Worm (Caenorhabditis elegans) whole organism, late embryonic: ENCODE data around the gene ncs-5.

Source experiments
- K09A11.1 ChIP-seq: sonication (generic microtip); optimal IDR thresholded peaks from 2 replicates; lab custom pipeline; 2017; ENCODE audit warnings: antibody characterized with exemption, mild to moderate bottlenecking, missing genetic modification characterization, missing compliant biosample characterization; ENCODE audit not compliant: insufficient read depth
- ama-1 ChIP-seq: fragments of 150-350 bp; optimal IDR thresholded peaks from 2 replicates; lab custom pipeline; 2014
- ceh-30 ChIP-seq: fragments of 150-350 bp; optimal IDR thresholded peaks from 2 replicates; lab custom pipeline; 2014; ENCODE audit warnings: missing biosample characterization, missing genetic modification characterization
- ceh-45 ChIP-seq: fragments of 200-800 bp; sonication (Bioruptor generic); IDR thresholded peaks from 2 replicates; pipeline ENCODE4 v1.3.6; 2022; ENCODE audit warnings: missing genetic modification reagents, missing genetic modification characterization, missing compliant biosample characterization
- ceh-48 ChIP-seq: sonication (generic microtip); optimal IDR thresholded peaks from 2 replicates; lab custom pipeline; 2016; ENCODE audit warnings: missing genetic modification characterization, inconsistent platforms, missing compliant biosample characterization
- elt-2 ChIP-seq: sonication (generic microtip); optimal IDR thresholded peaks from 2 replicates; lab custom pipeline; 2016; ENCODE audit warnings: missing genetic modification reagents, missing genetic modification characterization, missing compliant biosample characterization
- fkh-10 ChIP-seq: fragments of 150-350 bp; optimal IDR thresholded peaks from 2 replicates; lab custom pipeline; 2014; ENCODE audit warnings: missing biosample characterization, missing genetic modification reagents, missing genetic modification characterization
- hlh-13 ChIP-seq: fragments of 200-800 bp; sonication (Bioruptor generic); optimal IDR thresholded peaks from 2 replicates; lab custom pipeline; 2018; ENCODE audit warnings: mild to moderate bottlenecking, missing genetic modification characterization, missing compliant biosample characterization
- madf-2 ChIP-seq: sonication (generic microtip); optimal IDR thresholded peaks from 2 replicates; lab custom pipeline; 2017; ENCODE audit warnings: missing genetic modification characterization, missing compliant biosample characterization
- nfya-1 ChIP-seq: sonication (generic microtip); optimal IDR thresholded peaks from 2 replicates; lab custom pipeline; 2017; ENCODE audit warnings: missing genetic modification characterization, mild to moderate bottlenecking, missing compliant biosample characterization, antibody characterized with exemption, moderate library complexity
- nhr-11 ChIP-seq: fragments of 150-350 bp; optimal IDR thresholded peaks from 2 replicates; lab custom pipeline; 2014; ENCODE audit warnings: missing biosample characterization, missing genetic modification characterization
- pqm-1 ChIP-seq: sonication (generic microtip); optimal IDR thresholded peaks from 2 replicates; lab custom pipeline; 2016; ENCODE audit warnings: missing genetic modification characterization, missing compliant biosample characterization
- ztf-16 ChIP-seq: sonication (generic microtip); optimal IDR thresholded peaks from 2 replicates; lab custom pipeline; 2017; ENCODE audit warnings: missing genetic modification characterization, missing compliant biosample characterization

- TF ChIP-seq ama-1 (lab: Kevin White, UChicago) (no peak), ceh-45 (GFP tag; lab: Robert Waterston, UW) (no peak), nhr-11 (tag; lab: Kevin White, UChicago) (no peak), K09A11.1 (tag; lab: Kevin White, UChicago) (no peak), ceh-48 (no peak), ztf-16 (tag; lab: Kevin White, UChicago) (no peak), elt-2 (tag; lab: Kevin White, UChicago) (no peak), nfya-1 (tag; lab: Kevin White, UChicago) (no peak), hlh-13 (GFP tag; lab: Kevin White, UChicago) (no peak), pqm-1 (tag; lab: Kevin White, UChicago) (no peak), madf-2 (tag; lab: Kevin White, UChicago) (no peak), ceh-30 (tag; lab: Kevin White, UChicago) (no peak), fkh-10 (GFP tag; lab: Kevin White, UChicago) (no peak)
Measured at ce11 chrV:18770623-18771022, 48.9 kb upstream of the ncs-5 start, which contains the start of gene clec-255.
